In the genomic region with DNA sequence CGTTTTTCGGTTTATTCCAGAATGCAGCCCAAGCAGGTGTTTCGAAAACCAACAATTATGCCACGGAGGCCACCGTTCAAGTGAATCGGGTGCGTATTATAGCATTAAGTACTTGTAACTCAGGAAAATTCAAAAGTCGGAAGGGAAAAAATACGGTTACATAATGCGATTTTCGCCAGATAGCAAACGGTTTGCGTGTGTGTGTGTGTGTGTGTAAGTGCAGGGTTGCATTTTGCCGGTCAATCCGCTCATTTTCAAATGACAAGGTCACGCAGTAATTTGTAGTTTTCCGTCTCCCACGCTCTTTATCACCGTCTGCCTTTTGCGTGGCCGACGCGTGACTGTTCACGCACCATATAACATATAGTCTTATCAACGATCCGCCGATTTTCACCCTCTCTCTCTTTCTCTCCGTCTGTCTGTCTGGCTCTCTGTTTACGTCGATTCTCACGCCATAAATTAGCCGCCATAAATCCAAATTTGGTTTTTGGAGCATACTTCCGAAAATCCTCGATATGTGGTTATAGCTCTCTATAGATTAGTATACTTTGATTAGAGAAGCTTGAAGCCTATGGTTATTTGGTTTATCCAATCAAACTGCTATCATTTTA, we compare ENCODE assay signal across 1 fruit fly cellular context.
TF ChIP-seq lines count a peak whose summit lies in the region.

No protein-coding gene starts in this region.

TF ChIP-seq in whole organism, embryonic, 481 proteins besides CTCF, POLR2A, EP300 and RAD21 (continued from another document):
- peak; percentile 86 for TF ChIP-seq CG7987 (GFP tag; optimal IDR thresholded peaks at IDR 0.05; lab: Kevin White, UChicago)
- peak; percentile 58 for TF ChIP-seq CG34376 (GFP tag; optimal IDR thresholded peaks at IDR 0.05; lab: Kevin White, UChicago)
- 0 out of 2 replicates have a peak, but pooled peaks have one; percentile 20 for TF ChIP-seq seq (GFP tag; IDR thresholded peaks at IDR 0.05; lab: Robert Waterston, UW)
- TF ChIP-seq Trl (optimal IDR thresholded peaks at IDR 0.05; lab: Kevin White, UChicago): peak; percentile 31 to 57
- no peak for TF ChIP-seq Trl (GFP tag; optimal IDR thresholded peaks at IDR 0.05; lab: Kevin White, UChicago)
- TF ChIP-seq sug (tag; optimal IDR thresholded peaks at IDR 0.05; lab: Kevin White, UChicago): peak; percentile 13
- peak in 1 of 2 experiments; percentile 95 for TF ChIP-seq Pdp1 (GFP tag; optimal IDR thresholded peaks at IDR 0.05; lab: Kevin White, UChicago)
- peak; percentile 95 for TF ChIP-seq CG2116 (GFP tag; optimal IDR thresholded peaks at IDR 0.05; lab: Kevin White, UChicago)
- TF ChIP-seq Dp (GFP tag; optimal IDR thresholded peaks at IDR 0.05; lab: Kevin White, UChicago): peak; percentile 25
- TF ChIP-seq chif (GFP tag; optimal IDR thresholded peaks at IDR 0.05; lab: Kevin White, UChicago): no peak
TF ChIP-seq in whole organism, embryonic: peak in this region for 26.
